Worm (Caenorhabditis elegans): Measurements from ENCODE around the gene C07A9.12.

ce11 chrIII:9743239-9743638 is 15.9 kb upstream of the C07A9.12 start, which contains the start of gene T05G5.1:
- TF ChIP-seq pqm-1 (tag; optimal IDR thresholded peaks at IDR 0.05) (no peak), ZK546.5 (tag; optimal IDR thresholded peaks at IDR 0.05) (no peak), unc-62 (GFP tag; optimal IDR thresholded peaks at IDR 0.05) (no peak), fkh-10 (GFP tag; optimal IDR thresholded peaks at IDR 0.05) (no peak), nfya-1 (tag; optimal IDR thresholded peaks at IDR 0.05; ENCODE audit: insufficient read depth) (no peak), nhr-11 (tag; optimal IDR thresholded peaks at IDR 0.05) (no peak), ceh-28 (tag; optimal IDR thresholded peaks at IDR 0.05) (no peak), zag-1 (tag; optimal IDR thresholded peaks at IDR 0.05) (no peak)

All from whole organism, L3 larva.